Fruit fly (Drosophila melanogaster) whole organism, embryonic: ENCODE results near the gene pxb.

Source experiments
- Antp ChIP-seq: fragments of 200-800 bp; sonication (Bioruptor generic); optimal IDR thresholded peaks from 3 replicates; lab custom pipeline; 2016; ENCODE audit warnings: missing biosample characterization, missing genetic modification characterization
- BEAF-32 ChIP-seq: fragments of 200-800 bp; sonication (Bioruptor generic); optimal IDR thresholded peaks from 3 replicates; lab custom pipeline; 2017; ENCODE audit warnings: missing biosample characterization, missing genetic modification characterization, mild to moderate bottlenecking, moderate library complexity, missing genetic modification reagents
- CG11504 ChIP-seq: fragments of 200-800 bp; sonication (Bioruptor generic); optimal IDR thresholded peaks from 3 replicates; lab custom pipeline; 2019; ENCODE audit warnings: missing biosample characterization, mild to moderate bottlenecking, missing genetic modification characterization, moderate library complexity
- CG1233 ChIP-seq: fragments of 200-800 bp; sonication (Bioruptor generic); optimal IDR thresholded peaks from 4 replicates; lab custom pipeline; 2018; ENCODE audit warnings: missing biosample characterization, mild to moderate bottlenecking, missing genetic modification characterization
- CG13296 ChIP-seq: fragments of 200-800 bp; sonication (Bioruptor generic); optimal IDR thresholded peaks from 3 replicates; lab custom pipeline; 2018; ENCODE audit warnings: missing biosample characterization, mild to moderate bottlenecking, missing genetic modification characterization
- CG14667 ChIP-seq: fragments of 200-800 bp; sonication (Bioruptor generic); IDR thresholded peaks from 2 replicates; pipeline ENCODE4 v1.3.6; 2022; ENCODE audit warnings: missing biosample characterization, missing genetic modification characterization
- CG1602 ChIP-seq: fragments of 200-800 bp; sonication (Bioruptor generic); optimal IDR thresholded peaks from 3 replicates; lab custom pipeline; 2016; ENCODE audit warnings: missing biosample characterization, missing genetic modification characterization
- CG1792 ChIP-seq: fragments of 200-800 bp; sonication (Bioruptor generic); optimal IDR thresholded peaks from 2 replicates; lab custom pipeline; 2016; ENCODE audit warnings: missing biosample characterization, missing genetic modification characterization
- CG18764 ChIP-seq: fragments of 200-800 bp; sonication (Bioruptor generic); optimal IDR thresholded peaks from 3 replicates; lab custom pipeline; 2016; ENCODE audit warnings: missing biosample characterization, missing genetic modification characterization
- CG3065 ChIP-seq: fragments of 200-800 bp; sonication (Bioruptor generic); optimal IDR thresholded peaks from 2 replicates; lab custom pipeline; 2016; ENCODE audit warnings: missing biosample characterization, missing genetic modification characterization
- CG31224 ChIP-seq: fragments of 200-800 bp; sonication (Bioruptor generic); IDR thresholded peaks from 2 replicates; pipeline ENCODE4 v1.3.6; 2022; ENCODE audit warnings: missing biosample characterization, missing genetic modification characterization
- CG31441 ChIP-seq: fragments of 200-800 bp; sonication (Bioruptor generic); IDR thresholded peaks from 2 replicates; pipeline ENCODE4 v1.3.6; 2022; ENCODE audit warnings: missing biosample characterization, missing genetic modification characterization
- CG4360 ChIP-seq: fragments of 200-800 bp; sonication (Bioruptor generic); IDR thresholded peaks from 2 replicates; pipeline ENCODE4 v1.3.6; 2022; ENCODE audit warnings: missing biosample characterization, missing genetic modification characterization
- CG4424 ChIP-seq: fragments of 200-800 bp; sonication (Bioruptor generic); optimal IDR thresholded peaks from 3 replicates; lab custom pipeline; 2016; ENCODE audit warnings: missing biosample characterization, missing genetic modification characterization
- CG7271 ChIP-seq: fragments of 200-800 bp; sonication (Bioruptor generic); optimal IDR thresholded peaks from 2 replicates; lab custom pipeline; 2018; ENCODE audit warnings: missing biosample characterization, mild to moderate bottlenecking, missing genetic modification characterization, moderate library complexity
- CG7745 ChIP-seq: fragments of 200-800 bp; sonication (Bioruptor generic); optimal IDR thresholded peaks from 2 replicates; lab custom pipeline; 2018; ENCODE audit warnings: missing biosample characterization, mild to moderate bottlenecking, missing genetic modification characterization, moderate library complexity
- CG7786 ChIP-seq: fragments of 200-800 bp; sonication (Bioruptor generic); optimal IDR thresholded peaks from 2 replicates; lab custom pipeline; 2016; ENCODE audit warnings: missing biosample characterization, missing genetic modification characterization
- CG8290 ChIP-seq, 3 experiments: fragments of 200-800 bp; sonication (Bioruptor generic); optimal IDR thresholded peaks; 2 replicates each; lab custom pipeline; 2016 to 2019; ENCODE audit warnings: missing biosample characterization in 3 of 3, missing genetic modification characterization in 3 of 3, mild to moderate bottlenecking in 2 of 3, moderate library complexity in 1 of 3
- E2f1 ChIP-seq: fragments of 200-800 bp; sonication (Bioruptor generic); IDR thresholded peaks from 2 replicates; pipeline ENCODE4 v1.3.6; 2022; ENCODE audit warnings: missing biosample characterization, missing genetic modification characterization
- Ets65A ChIP-seq: fragments of 200-800 bp; sonication (Bioruptor generic); peaks from one replicate; lab custom pipeline; 2016; ENCODE audit warnings: missing biosample characterization, missing genetic modification characterization
- Six4 ChIP-seq: fragments of 200-800 bp; sonication (Bioruptor generic); optimal IDR thresholded peaks from 2 replicates; lab custom pipeline; 2016; ENCODE audit warnings: missing biosample characterization, missing genetic modification characterization
- Sox102F ChIP-seq: fragments of 200-800 bp; sonication (Bioruptor generic); optimal IDR thresholded peaks from 2 replicates; lab custom pipeline; 2018; ENCODE audit warnings: missing biosample characterization, mild to moderate bottlenecking, missing genetic modification characterization, moderate library complexity
- Spps ChIP-seq: fragments of 200-800 bp; sonication (Bioruptor generic); optimal IDR thresholded peaks from 2 replicates; lab custom pipeline; 2018; ENCODE audit warnings: missing biosample characterization, mild to moderate bottlenecking, missing genetic modification characterization
- Trl ChIP-seq, 3 experiments: fragments of >200 bp in 2 of 3; fragments of 200-800 bp in 1 of 3; sonication (Bioruptor generic) in 1 of 3; optimal IDR thresholded peaks; 2 replicates in 1 of 3; 3 replicates in 2 of 3; lab custom pipeline; 2016 to 2017; ENCODE audit warnings: missing biosample characterization in 1 of 3, missing genetic modification characterization in 1 of 3
- ac ChIP-seq: fragments of 200-800 bp; sonication (Bioruptor generic); optimal IDR thresholded peaks from 3 replicates; lab custom pipeline; 2017; ENCODE audit warnings: missing biosample characterization, mild to moderate bottlenecking, missing genetic modification characterization
- ap ChIP-seq: fragments of 200-800 bp; sonication (Bioruptor generic); IDR thresholded peaks from 2 replicates; pipeline ENCODE4 v1.3.6; 2022; ENCODE audit warnings: missing biosample characterization, missing genetic modification characterization
- az2 ChIP-seq: fragments of 200-800 bp; sonication (Bioruptor generic); optimal IDR thresholded peaks from 3 replicates; lab custom pipeline; 2016; ENCODE audit warnings: missing biosample characterization, missing genetic modification characterization
- crc ChIP-seq: fragments of 200-800 bp; sonication (Bioruptor generic); optimal IDR thresholded peaks from 2 replicates; lab custom pipeline; 2016; ENCODE audit warnings: missing biosample characterization, missing genetic modification characterization
- croc ChIP-seq: fragments of 200-800 bp; sonication (Bioruptor generic); conservative IDR thresholded peaks from 3 replicates; pipeline ENCODE4 v1.3.6; 2022; ENCODE audit warnings: missing biosample characterization, missing genetic modification characterization
- dpn ChIP-seq, 2 experiments: fragments of 200-800 bp; sonication (Bioruptor generic); optimal IDR thresholded peaks; 3 replicates each; lab custom pipeline; 2016; ENCODE audit warnings: missing biosample characterization in 2 of 2, missing genetic modification characterization in 2 of 2
- fd102C ChIP-seq: fragments of 200-800 bp; sonication (Bioruptor generic); optimal IDR thresholded peaks from 2 replicates; lab custom pipeline; 2018; ENCODE audit warnings: missing biosample characterization, mild to moderate bottlenecking, missing genetic modification characterization, moderate library complexity
- klu ChIP-seq: fragments of 200-800 bp; sonication (Bioruptor generic); IDR thresholded peaks from 2 replicates; pipeline ENCODE4 v1.3.6; 2022; ENCODE audit warnings: missing biosample characterization, missing genetic modification characterization
- lbe ChIP-seq: fragments of 200-800 bp; sonication (Bioruptor generic); optimal IDR thresholded peaks from 2 replicates; lab custom pipeline; 2016; ENCODE audit warnings: missing biosample characterization, mild to moderate bottlenecking, missing genetic modification characterization
- lmd ChIP-seq: fragments of 200-800 bp; sonication (Bioruptor generic); IDR thresholded peaks from 2 replicates; pipeline ENCODE4 v1.3.6; 2022; ENCODE audit warnings: missing biosample characterization, missing genetic modification characterization
- lola ChIP-seq, 3 experiments: fragments of >200 bp in 2 of 3; fragments of 200-800 bp in 1 of 3; sonication (Bioruptor generic) in 1 of 3; optimal IDR thresholded peaks; 2 replicates each; lab custom pipeline; 2017 to 2019; ENCODE audit warnings: missing biosample characterization in 3 of 3, missing genetic modification characterization in 3 of 3, mild to moderate bottlenecking in 1 of 3, moderate library complexity in 1 of 3
- onecut ChIP-seq: fragments of 200-800 bp; sonication (Bioruptor generic); IDR thresholded peaks from 2 replicates; pipeline ENCODE4 v1.3.6; 2022; ENCODE audit warnings: missing biosample characterization, missing genetic modification characterization
- org-1 ChIP-seq: fragments of 200-800 bp; sonication (Bioruptor generic); optimal IDR thresholded peaks from 2 replicates; lab custom pipeline; 2017; ENCODE audit warnings: missing biosample characterization, missing genetic modification characterization
- sisA ChIP-seq: fragments of 200-800 bp; sonication (Bioruptor generic); IDR thresholded peaks from 2 replicates; pipeline ENCODE4 v1.3.6; 2022; ENCODE audit warnings: missing biosample characterization, missing genetic modification characterization
- sr ChIP-seq: fragments of 200-800 bp; sonication (Bioruptor generic); IDR thresholded peaks from 3 replicates; pipeline ENCODE4 v1.3.6; 2022; ENCODE audit warnings: missing biosample characterization, missing genetic modification characterization
- zfh2 ChIP-seq: fragments of 200-800 bp; sonication (Bioruptor generic); optimal IDR thresholded peaks from 2 replicates; lab custom pipeline; 2016; ENCODE audit warnings: missing biosample characterization, missing genetic modification characterization

The pxb gene

DNA sequence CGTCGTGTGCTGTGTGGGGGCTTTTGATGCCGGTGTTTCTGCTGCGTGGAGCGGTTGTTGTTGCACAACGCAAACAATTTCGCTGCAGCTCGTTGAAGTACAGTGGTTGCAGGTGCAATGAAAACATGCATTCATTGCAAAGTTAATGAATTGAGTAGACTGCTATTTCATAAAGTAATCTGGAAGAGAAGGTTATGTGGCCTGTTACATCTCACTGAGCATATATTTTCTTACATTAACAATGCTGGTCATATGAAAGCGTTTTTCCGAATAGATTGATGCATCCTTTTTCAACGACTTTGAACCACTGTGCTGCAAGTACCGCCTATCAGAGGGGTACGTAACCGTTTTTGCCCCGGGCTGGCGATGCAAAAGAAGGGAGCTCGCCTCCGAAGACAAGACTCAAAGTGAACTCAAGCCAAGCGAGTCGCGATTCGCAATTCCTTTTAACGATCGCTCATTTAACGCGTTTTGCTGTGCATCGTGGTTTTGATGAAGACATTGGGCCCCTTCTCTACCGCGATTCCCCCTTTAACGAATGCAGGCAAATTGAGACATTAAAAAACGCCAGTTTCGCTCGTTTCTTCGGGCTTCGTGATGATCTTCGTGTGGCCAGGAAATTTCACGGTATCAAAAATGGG lies 14.1 kb upstream of the pxb start (continued):
- TF ChIP-seq croc = peak; percentile 54; the same call in 2 of the 3 replicates
- peak; percentile 59 for TF ChIP-seq CG11504
- no peak for TF ChIP-seq CG7786
- TF ChIP-seq lbe (GFP tag; lab: Kevin White, UChicago) = peak; percentile 75
- TF ChIP-seq Spps (tag; lab: Kevin White, UChicago) = peak; percentile 68
- peak; percentile 11 for TF ChIP-seq Antp (GFP tag; lab: Kevin White, UChicago)
- TF ChIP-seq Six4 = peak; percentile 60
- peak; percentile 1 for TF ChIP-seq fd102C (GFP tag; lab: Kevin White, UChicago)
- TF ChIP-seq CG7271 (tag; lab: Kevin White, UChicago) = peak; percentile 22
- no peak for TF ChIP-seq CG13296 (GFP tag; lab: Kevin White, UChicago)
- peak; percentile 32 for TF ChIP-seq Sox102F
- no peak for TF ChIP-seq zfh2
- peak; percentile 55 for TF ChIP-seq ac (GFP tag; lab: Kevin White, UChicago)
- TF ChIP-seq Trl (optimal IDR thresholded peaks at IDR 0.05; lab: Kevin White, UChicago) = no peak
- TF ChIP-seq Trl (GFP tag; optimal IDR thresholded peaks at IDR 0.05; lab: Kevin White, UChicago) = peak; percentile 3
- 0 out of 2 replicates have a peak, but pooled peaks have one; percentile 15 for TF ChIP-seq ap (GFP tag; lab: Robert Waterston, UW)
- no peak for TF ChIP-seq lmd (GFP tag; lab: Robert Waterston, UW)
- no peak for TF ChIP-seq BEAF-32 (GFP tag; lab: Kevin White, UChicago)
- no peak for TF ChIP-seq crc
- peak; percentile 65 for TF ChIP-seq CG31441 (GFP tag; lab: Robert Waterston, UW)
- TF ChIP-seq E2f1 (GFP tag; lab: Robert Waterston, UW) = no peak; the same call in 1 of the 2 replicates
- TF ChIP-seq onecut (GFP tag; lab: Robert Waterston, UW) = 0 out of 2 replicates have a peak, but pooled peaks have one; percentile 20
- no peak for TF ChIP-seq CG14667 (GFP tag; lab: Robert Waterston, UW)
- peak; percentile 7 for TF ChIP-seq CG18764
- TF ChIP-seq CG1792 (GFP tag; lab: Kevin White, UChicago) = peak; percentile 10
- TF ChIP-seq CG4424 (GFP tag; lab: Kevin White, UChicago) = peak; percentile 62
- no peak for TF ChIP-seq sr (GFP tag; lab: Robert Waterston, UW)
- TF ChIP-seq Ets65A (GFP tag; lab: Kevin White, UChicago) = peak; percentile 94
- TF ChIP-seq sisA = peak; percentile 71
- peak; percentile 68 for TF ChIP-seq CG8290 (GFP tag; optimal IDR thresholded peaks at IDR 0.05; lab: Kevin White, UChicago)
- no peak for TF ChIP-seq CG8290 (tag; optimal IDR thresholded peaks at IDR 0.05; lab: Kevin White, UChicago)
- peak in 1 of 2 experiments; percentile 50 for TF ChIP-seq dpn (GFP tag; optimal IDR thresholded peaks at IDR 0.05; lab: Kevin White, UChicago)
- TF ChIP-seq CG4360 (GFP tag; lab: Robert Waterston, UW) = peak; percentile 57; the same call in 1 of the 2 replicates
- peak; percentile 27 for TF ChIP-seq CG1602
- TF ChIP-seq lola (GFP tag; optimal IDR thresholded peaks at IDR 0.05; lab: Kevin White, UChicago) = peak in 1 of 3 experiments; percentile 47
- peak; percentile 4 for TF ChIP-seq CG1233 (GFP tag; lab: Kevin White, UChicago)
- peak; percentile 38 for TF ChIP-seq az2 (GFP tag; lab: Kevin White, UChicago)
- no peak for TF ChIP-seq CG3065 (GFP tag; lab: Kevin White, UChicago)
- no peak for TF ChIP-seq klu (GFP tag; lab: Robert Waterston, UW)
- TF ChIP-seq CG7745 (tag; lab: Kevin White, UChicago) = no peak
- TF ChIP-seq org-1 = peak; percentile 28
- TF ChIP-seq CG31224 = no peak
